Worm (Caenorhabditis elegans): ENCODE measurements around the gene nst-1.

nst-1 gene

ce11 chrII:8246476-8246875, 36.5 kb downstream of the nst-1 start, which contains the start of gene F35C11.3:
TSS of gene F35C11.3 (plus strand) at chrII:8246776.
- no peak for TF ChIP-seq elt-2 (tag; optimal IDR thresholded peaks at IDR 0.05)

ce11 chrII:8238155-8238554, 44.9 kb downstream of the nst-1 start, which contains the start of gene nlp-5:
TSS of gene nlp-5 (plus strand) at chrII:8238455.
- TF ChIP-seq hlh-6 (tag; optimal IDR thresholded peaks at IDR 0.05) (no peak), dve-1 (tag; optimal IDR thresholded peaks at IDR 0.05) (no peak), syd-9 (tag; optimal IDR thresholded peaks at IDR 0.05) (no peak), ceh-48 (tag; optimal IDR thresholded peaks at IDR 0.05) (no peak), K09A11.1 (tag; optimal IDR thresholded peaks at IDR 0.05; ENCODE audit: insufficient read depth) (no peak), ceh-2 (tag; optimal IDR thresholded peaks at IDR 0.05) (no peak), pha-2 (tag; optimal IDR thresholded peaks at IDR 0.05) (no peak), ceh-24 (tag; optimal IDR thresholded peaks at IDR 0.05) (no peak), T23F11.4 (GFP tag; optimal IDR thresholded peaks at IDR 0.05) (no peak), pqm-1 (tag; optimal IDR thresholded peaks at IDR 0.05) (no peak), npax-4 (tag; optimal IDR thresholded peaks at IDR 0.05) (no peak), ahr-1 (tag; optimal IDR thresholded peaks at IDR 0.05) (no peak), zip-5 (tag; optimal IDR thresholded peaks at IDR 0.05) (no peak), tbx-2 (tag; optimal IDR thresholded peaks at IDR 0.05) (no peak), unc-3 (GFP tag; conservative IDR thresholded peaks at IDR 0.05) (no peak), unc-3 (tag; optimal IDR thresholded peaks at IDR 0.05) (no peak), rnt-1 (tag; optimal IDR thresholded peaks at IDR 0.05) (no peak), pha-4 (tag; optimal IDR thresholded peaks at IDR 0.05) (no peak)

- TF ChIP-seq hlh-6 (tag; optimal IDR thresholded peaks at IDR 0.05) = no peak
Observed at ce11 chrII:8232489-8232888, 50.5 kb downstream of the nst-1 start, which contains the start of gene M110.7. TSS of gene M110.7 (plus strand) at chrII:8232789.

Data from whole organism, late embryonic.